Worm (Caenorhabditis elegans) whole organism, midembryonic: Measurements from ENCODE around the gene dgk-4.

ENCODE experiments used
- T22C8.4 ChIP-seq: fragments of 200-800 bp; sonication (Bioruptor generic); IDR thresholded peaks from 2 replicates; pipeline ENCODE4 v1.3.6; 2022; ENCODE audit warnings: missing genetic modification characterization, missing compliant biosample characterization
- cog-1 ChIP-seq: sonication (generic microtip); optimal IDR thresholded peaks from 2 replicates; lab custom pipeline; 2016; ENCODE audit warnings: missing genetic modification characterization, missing compliant biosample characterization
- flt-1 ChIP-seq: fragments of 200-800 bp; sonication (Bioruptor generic); IDR thresholded peaks from 2 replicates; pipeline ENCODE4 v1.3.6; 2022; ENCODE audit warnings: missing genetic modification characterization, missing compliant biosample characterization
- klf-2 ChIP-seq: fragments of 200-800 bp; sonication (Bioruptor generic); conservative IDR thresholded peaks from 2 replicates; pipeline ENCODE4 v1.3.6; 2022; ENCODE audit warnings: missing genetic modification reagents, missing genetic modification characterization, missing compliant biosample characterization
- med-1 ChIP-seq: sonication (generic microtip); optimal IDR thresholded peaks from 2 replicates; lab custom pipeline; 2017; ENCODE audit warnings: missing genetic modification characterization, mild to moderate bottlenecking, missing compliant biosample characterization, antibody characterized with exemption, missing genetic modification reagents; ENCODE audit not compliant: insufficient read depth
- ref-1 ChIP-seq: fragments of 200-800 bp; sonication (Bioruptor generic); conservative IDR thresholded peaks from 2 replicates; pipeline ENCODE4 v1.3.6; 2022; ENCODE audit warnings: missing genetic modification reagents, missing genetic modification characterization, missing compliant biosample characterization
- tab-1 ChIP-seq: fragments of 200-800 bp; sonication (Bioruptor generic); IDR thresholded peaks from 2 replicates; pipeline ENCODE4 v1.3.6; 2022; ENCODE audit warnings: missing genetic modification characterization, missing compliant biosample characterization
- ztf-23 ChIP-seq: fragments of 200-800 bp; sonication (Bioruptor generic); IDR thresholded peaks from 2 replicates; pipeline ENCODE4 v1.3.6; 2022; ENCODE audit warnings: missing genetic modification reagents, missing genetic modification characterization, missing compliant biosample characterization
- ztf-29 ChIP-seq: fragments of 200-800 bp; sonication (Bioruptor generic); IDR thresholded peaks from 2 replicates; pipeline ENCODE4 v1.3.6; 2022; ENCODE audit warnings: missing genetic modification reagents, missing genetic modification characterization, missing compliant biosample characterization

- TF ChIP-seq ztf-23 (GFP tag; lab: Robert Waterston, UW) (no peak), ref-1 (GFP tag; lab: Robert Waterston, UW) (no peak), tab-1 (GFP tag; lab: Robert Waterston, UW) (no peak), cog-1 (tag; lab: Kevin White, UChicago) (no peak), flt-1 (no peak), med-1 (GFP tag; lab: Kevin White, UChicago) (no peak), ztf-29 (GFP tag; lab: Robert Waterston, UW) (no peak), klf-2 (GFP tag; lab: Robert Waterston, UW) (no peak), T22C8.4 (GFP tag; lab: Robert Waterston, UW) (no peak)
Measured at ce11 chrIV:8665778-8666177, 34.6 kb downstream of the dgk-4 start.
